Worm (Caenorhabditis elegans): ENCODE data around the gene W07G4.5.

DNA sequence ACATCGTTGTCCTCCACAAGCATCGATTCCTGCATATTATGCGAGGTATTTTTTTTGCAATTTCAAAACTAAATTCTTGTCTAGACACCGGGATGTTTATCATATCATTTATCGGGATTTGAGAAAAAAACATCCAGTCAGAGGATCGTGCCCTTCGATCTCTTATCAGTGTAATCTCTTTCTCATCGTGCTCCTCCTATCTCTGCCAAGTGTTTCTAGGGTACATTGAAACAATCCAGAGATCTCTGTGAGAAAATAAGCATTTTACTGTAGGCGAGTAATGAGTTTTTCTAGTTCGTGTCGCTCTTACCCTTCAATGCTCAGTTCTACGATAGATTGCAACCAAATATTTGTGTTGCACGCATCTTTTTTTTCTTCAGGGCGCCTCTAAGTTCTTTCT, 40.7 kb downstream of the W07G4.5 start:
- TF ChIP-seq lin-35 (GFP tag; optimal IDR thresholded peaks at IDR 0.05), result peak in 1 of 3 experiments; percentile 34
- TF ChIP-seq zfh-2 (GFP tag; conservative IDR thresholded peaks at IDR 0.05), result no peak
- TF ChIP-seq rpc-1 (optimal IDR thresholded peaks at IDR 0.05), result no peak
- TF ChIP-seq rpc-1 (tag; optimal IDR thresholded peaks at IDR 0.05), result no peak
- no peak for TF ChIP-seq sea-2 (GFP tag; IDR thresholded peaks at IDR 0.05)
- TF ChIP-seq athp-1 (tag; optimal IDR thresholded peaks at IDR 0.05), result no peak
- TF ChIP-seq ZK185.1 (tag; optimal IDR thresholded peaks at IDR 0.05; ENCODE audit: poor library complexity, severe bottlenecking), result no peak
- TF ChIP-seq rec-8 (tag; optimal IDR thresholded peaks at IDR 0.05), result no peak
- no peak for TF ChIP-seq nfyb-1 (GFP tag; IDR thresholded peaks at IDR 0.05)
- TF ChIP-seq pbrm-1 (GFP tag; IDR thresholded peaks at IDR 0.05), result no peak
- no peak for TF ChIP-seq ztf-28 (GFP tag; IDR thresholded peaks at IDR 0.05)
- no peak for TF ChIP-seq egl-44 (GFP tag; IDR thresholded peaks at IDR 0.05)
